Worm (Caenorhabditis elegans) whole organism, L4 larva: ENCODE data around the gene rsp-4.

ENCODE experiments used
- D1046.2 ChIP-seq: fragments of 200-800 bp; sonication (Bioruptor generic); IDR thresholded peaks from 2 replicates; pipeline ENCODE4 v1.3.6; 2022; ENCODE audit warnings: missing genetic modification characterization, missing compliant biosample characterization
- F37D6.2 ChIP-seq: sonication (generic microtip); optimal IDR thresholded peaks from 2 replicates; lab custom pipeline; 2016; ENCODE audit warnings: mild to moderate bottlenecking, missing genetic modification characterization, missing compliant biosample characterization
- F44E2.7 ChIP-seq: fragments of 200-800 bp; sonication (Bioruptor generic); IDR thresholded peaks from 2 replicates; pipeline ENCODE4 v2.1.2; 2022; ENCODE audit warnings: missing genetic modification characterization, missing compliant biosample characterization
- F49E8.2 ChIP-seq: sonication (generic microtip); optimal IDR thresholded peaks from 2 replicates; lab custom pipeline; 2016; ENCODE audit warnings: missing compliant biosample characterization, mild to moderate bottlenecking, missing genetic modification characterization, borderline replicate concordance
- T26A8.4 ChIP-seq: fragments of 200-800 bp; sonication (Bioruptor generic); IDR thresholded peaks from 2 replicates; pipeline ENCODE4 v1.3.6; 2022; ENCODE audit warnings: missing genetic modification characterization, missing compliant biosample characterization
- Y48G9A.11 ChIP-seq: fragments of 200-800 bp; sonication (Bioruptor generic); IDR thresholded peaks from 2 replicates; pipeline ENCODE4 v1.3.6; 2022; ENCODE audit warnings: missing genetic modification reagents, missing genetic modification characterization, missing compliant biosample characterization
- ZK337.2 ChIP-seq: fragments of 200-800 bp; sonication (Bioruptor generic); IDR thresholded peaks from 2 replicates; pipeline ENCODE4 v1.3.6; 2022; ENCODE audit warnings: missing genetic modification reagents, missing genetic modification characterization, missing compliant biosample characterization
- ZK546.5 ChIP-seq, 2 experiments: sonication (generic microtip); optimal IDR thresholded peaks; 2 replicates each; lab custom pipeline; 2017; ENCODE audit warnings: missing biosample characterization in 2 of 2, missing genetic modification characterization in 2 of 2
- aha-1 ChIP-seq: fragments of 150-350 bp; peaks from one replicate; lab custom pipeline; 2014; ENCODE audit warnings: missing biosample characterization, missing genetic modification characterization
- aly-2 ChIP-seq: sonication (generic microtip); optimal IDR thresholded peaks from 2 replicates; lab custom pipeline; 2018; ENCODE audit warnings: missing biosample characterization, missing genetic modification characterization
- arid-1 ChIP-seq: fragments of 200-800 bp; sonication (Bioruptor generic); conservative IDR thresholded peaks from 2 replicates; pipeline ENCODE4 v1.3.6; 2022; ENCODE audit warnings: missing genetic modification reagents, missing genetic modification characterization, missing compliant biosample characterization
- attf-4 ChIP-seq: sonication (generic microtip); optimal IDR thresholded peaks from 3 replicates; lab custom pipeline; 2017; ENCODE audit warnings: missing biosample characterization, missing genetic modification characterization
- ceh-20 ChIP-seq: fragments of 200-800 bp; sonication (Bioruptor generic); IDR thresholded peaks from 2 replicates; pipeline ENCODE4 v1.3.6; 2022; ENCODE audit warnings: missing genetic modification reagents, missing genetic modification characterization, missing compliant biosample characterization
- ceh-28 ChIP-seq: fragments of 150-350 bp; optimal IDR thresholded peaks from 2 replicates; lab custom pipeline; 2014; ENCODE audit warnings: missing biosample characterization, missing genetic modification reagents, missing genetic modification characterization
- ceh-32 ChIP-seq: sonication (generic microtip); optimal IDR thresholded peaks from 2 replicates; lab custom pipeline; 2016; ENCODE audit warnings: mild to moderate bottlenecking, missing genetic modification characterization, missing compliant biosample characterization; ENCODE audit not compliant: poor library complexity
- ceh-44 ChIP-seq: fragments of 200-800 bp; sonication (Bioruptor generic); IDR thresholded peaks from 2 replicates; pipeline ENCODE4 v1.3.6; 2022; ENCODE audit warnings: missing genetic modification reagents, missing genetic modification characterization, missing compliant biosample characterization
- ceh-62 ChIP-seq: sonication (generic microtip); optimal IDR thresholded peaks from 2 replicates; lab custom pipeline; 2017; ENCODE audit warnings: missing biosample characterization, missing genetic modification characterization
- ceh-82 ChIP-seq: sonication (generic microtip); optimal IDR thresholded peaks from 2 replicates; lab custom pipeline; 2017; ENCODE audit warnings: missing biosample characterization, missing genetic modification characterization
- ces-1 ChIP-seq: fragments of 150-350 bp; sonication (generic microtip); optimal IDR thresholded peaks from 4 replicates; lab custom pipeline; 2014; ENCODE audit warnings: missing biosample characterization, missing genetic modification reagents, missing genetic modification characterization
- cey-2 ChIP-seq: sonication (generic microtip); optimal IDR thresholded peaks from 3 replicates; lab custom pipeline; 2017; ENCODE audit warnings: missing genetic modification characterization, mild to moderate bottlenecking, missing compliant biosample characterization, antibody characterized with exemption, borderline replicate concordance; ENCODE audit not compliant: insufficient read depth
- ctbp-1 ChIP-seq: fragments of 200-800 bp; sonication (Bioruptor generic); IDR thresholded peaks from 2 replicates; pipeline ENCODE4 v1.3.6; 2022; ENCODE audit warnings: missing genetic modification reagents, missing genetic modification characterization, missing compliant biosample characterization
- daf-16 ChIP-seq, 3 experiments: sonication (generic microtip); optimal IDR thresholded peaks; 2 replicates each; lab custom pipeline; 2016 to 2017; ENCODE audit warnings: missing genetic modification characterization in 3 of 3, missing genetic modification reagents in 3 of 3, mild to moderate bottlenecking in 2 of 3, missing compliant biosample characterization in 2 of 3, missing biosample characterization in 1 of 3, moderate library complexity in 1 of 3
- daf-8 ChIP-seq: fragments of 200-800 bp; sonication (Bioruptor generic); IDR thresholded peaks from 2 replicates; pipeline ENCODE4 v1.3.6; 2022; ENCODE audit warnings: missing genetic modification characterization, missing compliant biosample characterization
- duxl-1 ChIP-seq: sonication (generic microtip); optimal IDR thresholded peaks from 2 replicates; lab custom pipeline; 2016; ENCODE audit warnings: mild to moderate bottlenecking, missing genetic modification characterization, moderate library complexity, missing compliant biosample characterization; ENCODE audit not compliant: poor library complexity
- fkh-10 ChIP-seq: fragments of 150-350 bp; optimal IDR thresholded peaks from 2 replicates; lab custom pipeline; 2014; ENCODE audit warnings: missing biosample characterization, missing genetic modification reagents, missing genetic modification characterization
- gei-8 ChIP-seq: fragments of 200-800 bp; sonication (Bioruptor generic); optimal IDR thresholded peaks from 2 replicates; lab custom pipeline; 2018; ENCODE audit warnings: mild to moderate bottlenecking, missing genetic modification characterization, missing compliant biosample characterization
- hmg-1.1 ChIP-seq: fragments of 200-800 bp; sonication (Bioruptor generic); IDR thresholded peaks from 2 replicates; pipeline ENCODE4 v1.3.6; 2022; ENCODE audit warnings: missing genetic modification reagents, missing genetic modification characterization, missing compliant biosample characterization
- lin-1 ChIP-seq: fragments of 200-800 bp; sonication (Bioruptor generic); IDR thresholded peaks from 2 replicates; pipeline ENCODE4 v1.3.6; 2022; ENCODE audit warnings: missing genetic modification reagents, missing genetic modification characterization, missing compliant biosample characterization
- lin-15B ChIP-seq: fragments of 150-350 bp; sonication (generic microtip); optimal IDR thresholded peaks from 3 replicates; lab custom pipeline; 2014; ENCODE audit warnings: missing biosample characterization, missing genetic modification characterization
- lir-3 ChIP-seq: sonication (generic microtip); optimal IDR thresholded peaks from 2 replicates; lab custom pipeline; 2016; ENCODE audit warnings: mild to moderate bottlenecking, missing genetic modification characterization, missing compliant biosample characterization
- lsy-2 ChIP-seq, 2 experiments: fragments of 150-350 bp in 1 of 2; sonication (generic microtip) in 1 of 2; optimal IDR thresholded peaks; 2 replicates each; lab custom pipeline; 2014 to 2017; ENCODE audit warnings: missing biosample characterization in 2 of 2, missing genetic modification characterization in 2 of 2
- mdt-29 ChIP-seq: fragments of 200-800 bp; sonication (Bioruptor generic); IDR thresholded peaks from 2 replicates; pipeline ENCODE4 v1.3.6; 2022; ENCODE audit warnings: missing genetic modification reagents, missing genetic modification characterization, missing compliant biosample characterization
- mxl-2 ChIP-seq: fragments of 200-800 bp; sonication (Bioruptor generic); conservative IDR thresholded peaks from 2 replicates; pipeline ENCODE4 v1.3.6; 2022; ENCODE audit warnings: missing genetic modification reagents, missing genetic modification characterization, missing compliant biosample characterization
- mxl-3 ChIP-seq: fragments of 200-800 bp; sonication (Bioruptor generic); optimal IDR thresholded peaks from 2 replicates; lab custom pipeline; 2018; ENCODE audit warnings: mild to moderate bottlenecking, missing genetic modification characterization, missing compliant biosample characterization
- nhr-111 ChIP-seq: fragments of 200-800 bp; sonication (Bioruptor generic); optimal IDR thresholded peaks from 2 replicates; lab custom pipeline; 2018; ENCODE audit warnings: mild to moderate bottlenecking, missing genetic modification characterization, missing compliant biosample characterization
- nhr-237 ChIP-seq: sonication (generic microtip); optimal IDR thresholded peaks from 2 replicates; lab custom pipeline; 2017; ENCODE audit warnings: missing biosample characterization, missing genetic modification characterization
- nhr-28 ChIP-seq: fragments of 150-350 bp; optimal IDR thresholded peaks from 2 replicates; lab custom pipeline; 2014; ENCODE audit warnings: missing biosample characterization, missing genetic modification characterization
- nhr-48 ChIP-seq: sonication (generic microtip); optimal IDR thresholded peaks from 2 replicates; lab custom pipeline; 2016; ENCODE audit warnings: mild to moderate bottlenecking, missing genetic modification characterization, missing compliant biosample characterization
- nhr-76 ChIP-seq: fragments of 150-350 bp; optimal IDR thresholded peaks from 2 replicates; lab custom pipeline; 2014; ENCODE audit warnings: missing biosample characterization, missing genetic modification characterization
- pqm-1 ChIP-seq: sonication (generic microtip); optimal IDR thresholded peaks from 2 replicates; lab custom pipeline; 2017; ENCODE audit warnings: missing biosample characterization, missing genetic modification characterization
- snpc-1.2 ChIP-seq: fragments of 200-800 bp; sonication (Bioruptor generic); IDR thresholded peaks from 2 replicates; pipeline ENCODE4 v1.3.6; 2022; ENCODE audit warnings: missing genetic modification reagents, missing genetic modification characterization, missing compliant biosample characterization
- snpc-4 ChIP-seq: fragments of 150-350 bp; optimal IDR thresholded peaks from 2 replicates; lab custom pipeline; 2014; ENCODE audit warnings: missing biosample characterization, missing genetic modification characterization
- spr-1 ChIP-seq: sonication (generic microtip); optimal IDR thresholded peaks from 2 replicates; lab custom pipeline; 2016; ENCODE audit warnings: mild to moderate bottlenecking, missing genetic modification characterization, missing compliant biosample characterization
- spr-3 ChIP-seq: fragments of 200-800 bp; sonication (Bioruptor generic); optimal IDR thresholded peaks from 2 replicates; lab custom pipeline; 2018; ENCODE audit warnings: mild to moderate bottlenecking, missing genetic modification characterization, missing compliant biosample characterization
- tag-97 ChIP-seq: fragments of 200-800 bp; sonication (Bioruptor generic); IDR thresholded peaks from 2 replicates; pipeline ENCODE4 v1.3.6; 2022; ENCODE audit warnings: missing genetic modification characterization, missing compliant biosample characterization
- unc-62 ChIP-seq, 3 experiments: fragments of 150-350 bp in 1 of 3; sonication (generic microtip); optimal IDR thresholded peaks in 2 of 3; peaks in 1 of 3; 1 replicate in 1 of 3; 2 replicates in 2 of 3; lab custom pipeline; 2014 to 2017; ENCODE audit warnings: missing biosample characterization in 3 of 3, missing genetic modification characterization in 3 of 3, missing genetic modification reagents in 3 of 3, missing genotype in 1 of 3
- zfp-3 ChIP-seq: fragments of 200-800 bp; sonication (Bioruptor generic); conservative IDR thresholded peaks from 2 replicates; pipeline ENCODE4 v1.3.6; 2022; ENCODE audit warnings: missing genetic modification reagents, missing genetic modification characterization, missing compliant biosample characterization
- zip-11 ChIP-seq: fragments of 200-800 bp; sonication (Bioruptor generic); IDR thresholded peaks from 2 replicates; pipeline ENCODE4 v1.3.6; 2022; ENCODE audit warnings: missing genetic modification characterization, missing compliant biosample characterization
- ztf-11 ChIP-seq: fragments of 150-350 bp; optimal IDR thresholded peaks from 2 replicates; lab custom pipeline; 2014; ENCODE audit warnings: missing biosample characterization, missing genetic modification characterization

Gene rsp-4

ce11 chrII:5358137-5358745, 30.4 kb downstream of the rsp-4 start, which contains the start of the genes F09E5.11 and bmy-1 (continued):
- TF ChIP-seq ZK546.5 (tag; optimal IDR thresholded peaks at IDR 0.05; lab: Kevin White, UChicago) (no peak), lin-15B (peak; percentile 83), F37D6.2 (tag; lab: Kevin White, UChicago) (peak; percentile 58), nhr-48 (peak; percentile 7), spr-3 (no peak), duxl-1 (peak; percentile 72), zfp-3 (GFP tag; lab: Robert Waterston, UW) (0 out of 2 replicates have a peak, but pooled peaks have one; percentile 14), daf-16 (GFP tag; optimal IDR thresholded peaks at IDR 0.05; lab: Kevin White, UChicago) (no peak), daf-16 (tag; optimal IDR thresholded peaks at IDR 0.05; lab: Kevin White, UChicago) (no peak), ceh-32 (no peak), nhr-28 (tag; lab: Kevin White, UChicago) (peak; percentile 53), lsy-2 (tag; optimal IDR thresholded peaks at IDR 0.05; lab: Kevin White, UChicago) (peak in 1 of 2 experiments; percentile 85), attf-4 (no peak), hmg-1.1 (GFP tag; lab: Robert Waterston, UW) (peak; percentile 72), F49E8.2 (tag; lab: Kevin White, UChicago) (no peak), gei-8 (GFP tag; lab: Kevin White, UChicago) (no peak), nhr-237 (tag; lab: Kevin White, UChicago) (no peak), unc-62 (GFP tag; optimal IDR thresholded peaks at IDR 0.05 in 1 of 2; lab: Kevin White, UChicago) (peak in 1 of 2 experiments; percentile 89), unc-62 (tag; optimal IDR thresholded peaks at IDR 0.05; lab: Kevin White, UChicago) (no peak), fkh-10 (GFP tag; lab: Kevin White, UChicago) (peak; percentile 61), mdt-29 (GFP tag; lab: Robert Waterston, UW) (no peak), zip-11 (no peak), F44E2.7 (GFP tag; lab: Robert Waterston, UW) (no peak), Y48G9A.11 (peak; percentile 74; the same call in 1 of the 2 replicates), nhr-76 (tag; lab: Kevin White, UChicago) (no peak), spr-1 (tag; lab: Kevin White, UChicago) (peak; percentile 34), daf-8 (GFP tag; lab: Robert Waterston, UW) (no peak), ceh-82 (tag; lab: Kevin White, UChicago) (no peak), nhr-111 (GFP tag; lab: Kevin White, UChicago) (no peak), mxl-2 (no peak), pqm-1 (tag; lab: Kevin White, UChicago) (no peak), cey-2 (no peak), ceh-20 (GFP tag; lab: Robert Waterston, UW) (peak; percentile 78), lin-1 (GFP tag; lab: Robert Waterston, UW) (no peak), ceh-62 (tag; lab: Kevin White, UChicago) (no peak), mxl-3 (GFP tag; lab: Kevin White, UChicago) (peak; percentile 87), arid-1 (peak; percentile 61; the same call in 1 of the 2 replicates), ztf-11 (tag; lab: Kevin White, UChicago) (no peak), D1046.2 (GFP tag; lab: Robert Waterston, UW) (no peak), tag-97 (GFP tag; lab: Robert Waterston, UW) (no peak), aha-1 (peak; percentile 98), ceh-44 (GFP tag; lab: Robert Waterston, UW) (peak; percentile 84), ctbp-1 (GFP tag; lab: Robert Waterston, UW) (0 out of 2 replicates have a peak, but pooled peaks have one; percentile 54), snpc-4 (tag; lab: Kevin White, UChicago) (no peak), T26A8.4 (GFP tag; lab: Robert Waterston, UW) (peak; percentile 80), lir-3 (tag; lab: Kevin White, UChicago) (no peak), aly-2 (tag; lab: Kevin White, UChicago) (no peak), ces-1 (no peak), snpc-1.2 (GFP tag; lab: Robert Waterston, UW) (0 out of 2 replicates have a peak, but pooled peaks have one; percentile 59), ceh-28 (no peak), ZK337.2 (GFP tag; lab: Robert Waterston, UW) (peak; percentile 93)
